Fruit fly (Drosophila melanogaster) whole organism, prepupa: ENCODE measurements around the gene Jon25Bii.

Experiments
- CG6854 ChIP-seq: fragments of 200-800 bp; sonication (Bioruptor generic); optimal IDR thresholded peaks from 2 replicates; lab custom pipeline; 2017; ENCODE audit warnings: missing biosample characterization, mild to moderate bottlenecking, missing genetic modification characterization
- Eip93F ChIP-seq: fragments of 200-800 bp; sonication (Bioruptor generic); optimal IDR thresholded peaks from 2 replicates; lab custom pipeline; 2016; ENCODE audit warnings: missing biosample characterization, mild to moderate bottlenecking, missing genetic modification characterization
- Hr4 ChIP-seq: fragments of 200-800 bp; sonication (Bioruptor generic); optimal IDR thresholded peaks from 3 replicates; lab custom pipeline; 2016; ENCODE audit warnings: missing biosample characterization, missing genetic modification characterization
- Lpt ChIP-seq: fragments of 200-800 bp; sonication (Bioruptor generic); optimal IDR thresholded peaks from 3 replicates; lab custom pipeline; 2016; ENCODE audit warnings: missing biosample characterization, missing genetic modification characterization
- Sox15 ChIP-seq: fragments of 200-800 bp; sonication (Bioruptor generic); optimal IDR thresholded peaks from 3 replicates; lab custom pipeline; 2016; ENCODE audit warnings: missing biosample characterization, missing genetic modification characterization
- achi ChIP-seq: fragments of 200-800 bp; sonication (Bioruptor generic); optimal IDR thresholded peaks from 3 replicates; lab custom pipeline; 2016; ENCODE audit warnings: missing biosample characterization, missing genetic modification characterization
- fkh ChIP-seq: fragments of 200-800 bp; sonication (Bioruptor generic); optimal IDR thresholded peaks from 3 replicates; lab custom pipeline; 2017; ENCODE audit warnings: missing biosample characterization, mild to moderate bottlenecking, missing genetic modification characterization, moderate library complexity

dm6 chr2L:4936325-4936869 is 16.5 kb downstream of the Jon25Bii start, which contains the start of gene hoe2:
- TF ChIP-seq Hr4 (no peak), Eip93F (GFP tag; lab: Kevin White, UChicago) (no peak), Sox15 (GFP tag; lab: Kevin White, UChicago) (no peak), achi (no peak), Lpt (GFP tag; lab: Kevin White, UChicago) (no peak), CG6854 (GFP tag; lab: Kevin White, UChicago) (no peak), fkh (no peak)
